Fruit fly (Drosophila melanogaster) whole organism, prepupa: Measurements from ENCODE around the gene Orco.

Source experiments
- CG10669 ChIP-seq: fragments of 200-800 bp; sonication (Bioruptor generic); optimal IDR thresholded peaks from 3 replicates; lab custom pipeline; 2018; ENCODE audit warnings: missing biosample characterization, mild to moderate bottlenecking, missing genetic modification characterization, moderate library complexity
- CG11294 ChIP-seq: fragments of 200-800 bp; sonication (Bioruptor generic); IDR thresholded peaks from 2 replicates; pipeline ENCODE4 v1.3.6; 2022; ENCODE audit warnings: missing biosample characterization, missing genetic modification characterization
- CG11762 ChIP-seq: fragments of 200-800 bp; sonication (Bioruptor generic); optimal IDR thresholded peaks from 3 replicates; lab custom pipeline; 2016; ENCODE audit warnings: missing biosample characterization, missing genetic modification characterization; ENCODE audit not compliant: insufficient read depth
- CG11902 ChIP-seq: fragments of 200-800 bp; sonication (Bioruptor generic); optimal IDR thresholded peaks from 3 replicates; lab custom pipeline; 2016; ENCODE audit warnings: missing biosample characterization, missing genetic modification characterization
- CG1621 ChIP-seq: fragments of 200-800 bp; sonication (Bioruptor generic); optimal IDR thresholded peaks from 3 replicates; lab custom pipeline; 2018; ENCODE audit warnings: missing biosample characterization, mild to moderate bottlenecking, missing genetic modification characterization
- CG16779 ChIP-seq: fragments of 200-800 bp; sonication (Bioruptor generic); optimal IDR thresholded peaks from 3 replicates; lab custom pipeline; 2017; ENCODE audit warnings: missing biosample characterization, mild to moderate bottlenecking, missing genetic modification characterization
- CG3032 ChIP-seq: fragments of 200-800 bp; optimal IDR thresholded peaks from 2 replicates; lab custom pipeline; 2019; ENCODE audit warnings: missing biosample characterization, mild to moderate bottlenecking, missing genetic modification characterization, moderate library complexity
- CG31627 ChIP-seq: fragments of 200-800 bp; sonication (Bioruptor generic); optimal IDR thresholded peaks from 3 replicates; lab custom pipeline; 2016; ENCODE audit warnings: missing biosample characterization, missing genetic modification characterization
- CG34406 ChIP-seq: fragments of 200-800 bp; sonication (Bioruptor generic); optimal IDR thresholded peaks from 3 replicates; lab custom pipeline; 2016; ENCODE audit warnings: missing biosample characterization, missing genetic modification characterization
- CG3919 ChIP-seq: fragments of 200-800 bp; sonication (Bioruptor generic); optimal IDR thresholded peaks from 3 replicates; lab custom pipeline; 2016; ENCODE audit warnings: missing biosample characterization, missing genetic modification characterization
- CG6163 ChIP-seq: fragments of 200-800 bp; sonication (Bioruptor generic); IDR thresholded peaks from 3 replicates; pipeline ENCODE4 v1.3.6; 2022; ENCODE audit warnings: missing biosample characterization, missing genetic modification characterization
- CG6276 ChIP-seq: fragments of 200-800 bp; sonication (Bioruptor generic); optimal IDR thresholded peaks from 2 replicates; lab custom pipeline; 2017; ENCODE audit warnings: missing biosample characterization, mild to moderate bottlenecking, missing genetic modification characterization
- CG6808 ChIP-seq: fragments of 200-800 bp; sonication (Bioruptor generic); optimal IDR thresholded peaks from 3 replicates; lab custom pipeline; 2017; ENCODE audit warnings: missing biosample characterization, missing genetic modification characterization, mild to moderate bottlenecking, moderate library complexity, missing genetic modification reagents
- CG6854 ChIP-seq: fragments of 200-800 bp; sonication (Bioruptor generic); optimal IDR thresholded peaks from 2 replicates; lab custom pipeline; 2017; ENCODE audit warnings: missing biosample characterization, mild to moderate bottlenecking, missing genetic modification characterization
- CG8119 ChIP-seq: fragments of 200-800 bp; sonication (Bioruptor generic); IDR thresholded peaks from 3 replicates; pipeline ENCODE4 v1.3.6; 2022; ENCODE audit warnings: missing biosample characterization, missing genetic modification characterization
- CG8319 ChIP-seq: fragments of 200-800 bp; sonication (Bioruptor generic); optimal IDR thresholded peaks from 3 replicates; lab custom pipeline; 2016; ENCODE audit warnings: missing biosample characterization, missing genetic modification characterization
- CG8632 ChIP-seq: fragments of 200-800 bp; sonication (Bioruptor generic); optimal IDR thresholded peaks from 3 replicates; lab custom pipeline; 2016; ENCODE audit warnings: missing biosample characterization, missing genetic modification characterization
- CG9139 ChIP-seq: fragments of 200-800 bp; sonication (Bioruptor generic); optimal IDR thresholded peaks from 3 replicates; lab custom pipeline; 2017; ENCODE audit warnings: missing biosample characterization, mild to moderate bottlenecking, missing genetic modification characterization
- Eip78C ChIP-seq: fragments of 200-800 bp; sonication (Bioruptor generic); peaks from one replicate; lab custom pipeline; 2016; ENCODE audit warnings: missing biosample characterization, missing genetic modification characterization
- Eip93F ChIP-seq: fragments of 200-800 bp; sonication (Bioruptor generic); optimal IDR thresholded peaks from 2 replicates; lab custom pipeline; 2016; ENCODE audit warnings: missing biosample characterization, mild to moderate bottlenecking, missing genetic modification characterization
- Gug ChIP-seq: fragments of 200-800 bp; sonication (Bioruptor generic); IDR thresholded peaks from 2 replicates; pipeline ENCODE4 v1.3.6; 2022; ENCODE audit warnings: missing biosample characterization, missing genetic modification characterization
- Hr38 ChIP-seq: sonication (Bioruptor generic); optimal IDR thresholded peaks from 2 replicates; lab custom pipeline; 2016; ENCODE audit warnings: missing biosample characterization, missing genetic modification characterization
- Hr4 ChIP-seq: fragments of 200-800 bp; sonication (Bioruptor generic); optimal IDR thresholded peaks from 3 replicates; lab custom pipeline; 2016; ENCODE audit warnings: missing biosample characterization, missing genetic modification characterization
- Met ChIP-seq: fragments of 200-800 bp; sonication (Bioruptor generic); optimal IDR thresholded peaks from 3 replicates; lab custom pipeline; 2016; ENCODE audit warnings: missing biosample characterization, missing genetic modification characterization
- OdsH ChIP-seq: fragments of 200-800 bp; sonication (Bioruptor generic); optimal IDR thresholded peaks from 3 replicates; lab custom pipeline; 2016; ENCODE audit warnings: missing biosample characterization, missing genetic modification characterization
- Sox102F ChIP-seq: fragments of 200-800 bp; sonication (Bioruptor generic); optimal IDR thresholded peaks from 2 replicates; lab custom pipeline; 2016; ENCODE audit warnings: missing biosample characterization, mild to moderate bottlenecking, missing genetic modification characterization
- Sox15 ChIP-seq: fragments of 200-800 bp; sonication (Bioruptor generic); optimal IDR thresholded peaks from 3 replicates; lab custom pipeline; 2016; ENCODE audit warnings: missing biosample characterization, missing genetic modification characterization
- acj6 ChIP-seq: fragments of 200-800 bp; sonication (Bioruptor generic); optimal IDR thresholded peaks from 3 replicates; lab custom pipeline; 2016; ENCODE audit warnings: missing biosample characterization, missing genetic modification characterization
- cyc ChIP-seq: fragments of 200-800 bp; sonication (Bioruptor generic); optimal IDR thresholded peaks from 3 replicates; lab custom pipeline; 2016; ENCODE audit warnings: missing biosample characterization, missing genetic modification characterization
- dac ChIP-seq: fragments of 200-800 bp; sonication (Bioruptor generic); optimal IDR thresholded peaks from 2 replicates; lab custom pipeline; 2017; ENCODE audit warnings: missing biosample characterization, mild to moderate bottlenecking, missing genetic modification characterization
- dsx ChIP-seq: fragments of 200-800 bp; optimal IDR thresholded peaks from 3 replicates; lab custom pipeline; 2019; ENCODE audit warnings: missing biosample characterization, mild to moderate bottlenecking, missing genetic modification characterization, moderate library complexity; ENCODE audit not compliant: poor library complexity, severe bottlenecking
- eg ChIP-seq: fragments of 200-800 bp; sonication (Bioruptor generic); IDR thresholded peaks from 3 replicates; pipeline ENCODE4 v1.3.6; 2022; ENCODE audit warnings: missing biosample characterization, missing genetic modification characterization
- esn ChIP-seq: fragments of 200-800 bp; sonication (Bioruptor generic); optimal IDR thresholded peaks from 2 replicates; lab custom pipeline; 2016; ENCODE audit warnings: missing biosample characterization, mild to moderate bottlenecking, missing genetic modification characterization, moderate library complexity
- fd59A ChIP-seq: fragments of 200-800 bp; sonication (Bioruptor generic); optimal IDR thresholded peaks from 2 replicates; lab custom pipeline; 2017; ENCODE audit warnings: missing biosample characterization, mild to moderate bottlenecking, missing genetic modification characterization, missing genetic modification reagents
- fd85E ChIP-seq: fragments of 200-800 bp; sonication (Bioruptor generic); optimal IDR thresholded peaks from 3 replicates; lab custom pipeline; 2016; ENCODE audit warnings: missing biosample characterization, missing genetic modification characterization
- fkh ChIP-seq: fragments of 200-800 bp; sonication (Bioruptor generic); optimal IDR thresholded peaks from 3 replicates; lab custom pipeline; 2017; ENCODE audit warnings: missing biosample characterization, mild to moderate bottlenecking, missing genetic modification characterization, moderate library complexity
- lz ChIP-seq: fragments of 200-800 bp; sonication (Bioruptor generic); optimal IDR thresholded peaks from 3 replicates; lab custom pipeline; 2016; ENCODE audit warnings: missing biosample characterization, missing genetic modification characterization
- spab ChIP-seq: fragments of 200-800 bp; sonication (Bioruptor generic); optimal IDR thresholded peaks from 2 replicates; lab custom pipeline; 2017; ENCODE audit warnings: missing biosample characterization, mild to moderate bottlenecking, missing genetic modification characterization, missing genetic modification reagents
- ss ChIP-seq, 2 experiments: fragments of 200-800 bp; sonication (Bioruptor generic); optimal IDR thresholded peaks; 2 replicates in 1 of 2; 3 replicates in 1 of 2; lab custom pipeline; 2017 to 2018; ENCODE audit warnings: mild to moderate bottlenecking in 2 of 2, missing biosample characterization in 2 of 2, missing genetic modification characterization in 2 of 2, moderate library complexity in 1 of 2
- svp ChIP-seq: fragments of 200-800 bp; sonication (Bioruptor generic); peaks from one replicate; lab custom pipeline; 2016; ENCODE audit warnings: missing biosample characterization, missing genetic modification characterization
- topi ChIP-seq: fragments of 200-800 bp; sonication (Bioruptor generic); optimal IDR thresholded peaks from 3 replicates; lab custom pipeline; 2016; ENCODE audit warnings: missing biosample characterization, missing genetic modification characterization
- vri ChIP-seq: fragments of 200-800 bp; sonication (Bioruptor generic); optimal IDR thresholded peaks from 3 replicates; lab custom pipeline; 2016; ENCODE audit warnings: missing biosample characterization, mild to moderate bottlenecking, missing genetic modification characterization

Orco gene

DNA sequence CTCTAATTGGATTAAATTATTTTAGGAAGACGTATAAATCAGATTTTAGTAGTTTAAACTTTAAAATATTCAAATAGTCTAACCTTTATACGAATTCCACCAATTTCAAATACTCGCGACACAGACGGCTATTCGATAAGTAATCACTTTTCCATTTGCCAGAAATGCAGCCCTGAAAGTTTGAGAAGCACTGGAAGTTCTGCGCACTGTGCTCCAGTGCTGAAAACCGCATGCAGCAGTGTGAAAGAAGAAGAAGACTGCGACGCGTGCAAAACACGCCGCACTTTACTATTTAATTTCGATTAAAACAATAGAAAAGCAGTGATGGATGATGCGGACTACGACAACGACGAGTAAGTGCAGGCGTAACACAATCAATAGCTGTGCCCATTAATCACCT is 40.6 kb downstream of the Orco start, which contains the start of gene Polr2F (continued):
- peak; percentile 59 for TF ChIP-seq CG3032 (tag; lab: Kevin White, UChicago)
- TF ChIP-seq OdsH (GFP tag; lab: Kevin White, UChicago) = no peak
- TF ChIP-seq CG11902 (GFP tag; lab: Kevin White, UChicago) = peak; percentile 58
- TF ChIP-seq CG11294 = peak; percentile 44; the same call in 1 of the 2 replicates
- TF ChIP-seq CG8632 (GFP tag; lab: Kevin White, UChicago) = no peak
- TF ChIP-seq CG1621 (tag; lab: Kevin White, UChicago) = peak; percentile 32
- peak; percentile 72; the same call in 2 of the 3 replicates for TF ChIP-seq CG6163 (GFP tag; lab: Robert Waterston, UW)
- peak; percentile 10 for TF ChIP-seq Hr38 (GFP tag; lab: Kevin White, UChicago)
- no peak for TF ChIP-seq CG11762 (GFP tag; lab: Kevin White, UChicago)
- no peak for TF ChIP-seq CG6276 (GFP tag; lab: Kevin White, UChicago)
- TF ChIP-seq Met (GFP tag; lab: Kevin White, UChicago) = no peak
- TF ChIP-seq CG6854 (GFP tag; lab: Kevin White, UChicago) = peak; percentile 17
- no peak for TF ChIP-seq CG16779 (tag; lab: Kevin White, UChicago)
- no peak for TF ChIP-seq Sox102F
- TF ChIP-seq ss (GFP tag; optimal IDR thresholded peaks at IDR 0.05; lab: Kevin White, UChicago) = no peak
- TF ChIP-seq CG8319 (GFP tag; lab: Kevin White, UChicago) = peak; percentile 27
- no peak for TF ChIP-seq CG9139
- TF ChIP-seq fkh (GFP tag; lab: Kevin White, UChicago) = no peak
- TF ChIP-seq CG3919 (GFP tag; lab: Kevin White, UChicago) = no peak
- TF ChIP-seq Sox15 (GFP tag; lab: Kevin White, UChicago) = peak; percentile 55
- TF ChIP-seq fd85E (GFP tag; lab: Kevin White, UChicago) = no peak
- peak; percentile 68 for TF ChIP-seq topi (GFP tag; lab: Kevin White, UChicago)
- no peak for TF ChIP-seq Eip93F (GFP tag; lab: Kevin White, UChicago)
- TF ChIP-seq fd59A (GFP tag; lab: Kevin White, UChicago) = no peak
- peak; percentile 79 for TF ChIP-seq Eip78C (GFP tag; lab: Kevin White, UChicago)
- TF ChIP-seq spab (GFP tag; lab: Kevin White, UChicago) = no peak
- no peak for TF ChIP-seq svp (GFP tag; lab: Kevin White, UChicago)
- no peak for TF ChIP-seq CG6808
- peak; percentile 45; the same call in 1 of the 3 replicates for TF ChIP-seq eg (GFP tag; lab: Robert Waterston, UW)
- peak; percentile 86 for TF ChIP-seq CG31627 (GFP tag; lab: Kevin White, UChicago)
- TF ChIP-seq acj6 (GFP tag; lab: Kevin White, UChicago) = peak; percentile 65
- TF ChIP-seq Gug (GFP tag; lab: Robert Waterston, UW) = peak; percentile 34; the same call in 1 of the 2 replicates

DNA sequence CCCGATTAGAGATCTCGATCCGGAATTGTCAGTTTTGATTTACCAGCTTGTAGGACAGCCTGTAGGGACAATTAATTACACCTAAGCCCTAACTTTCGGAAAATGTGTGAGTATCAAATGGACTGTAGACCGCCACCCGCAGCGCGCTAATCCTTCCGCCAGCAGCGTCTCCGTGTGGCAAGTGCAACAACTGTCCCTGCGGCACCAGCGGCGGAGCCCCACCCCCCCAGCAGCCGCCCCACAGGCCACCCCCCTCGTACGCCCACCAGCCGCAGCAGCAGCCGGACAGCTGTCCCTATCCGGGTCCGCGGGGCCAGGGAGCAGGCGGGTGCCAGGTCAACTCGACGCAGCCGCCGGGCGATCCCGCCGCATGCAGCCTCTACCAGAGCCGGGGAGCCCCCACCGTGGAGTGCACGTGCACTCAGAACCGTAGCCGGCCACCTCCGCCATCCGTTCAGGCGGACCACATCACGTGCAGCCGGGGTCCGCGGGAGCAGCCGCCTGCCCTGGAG is 42.7 kb downstream of the Orco start, which contains the start of the genes CG31542 and CG34277:
CG31542 (plus strand) TSS at position 51 of the 512 bp plus-strand sequence.
CG34277 (plus strand) TSS at position 51 of the 512 bp plus-strand sequence.
- TF ChIP-seq CG34406 = no peak
- TF ChIP-seq CG6808 = no peak
- TF ChIP-seq lz (GFP tag; lab: Kevin White, UChicago) = no peak
- no peak for TF ChIP-seq dac (GFP tag; lab: Kevin White, UChicago)
- TF ChIP-seq CG10669 = no peak
- no peak for TF ChIP-seq ss (GFP tag; optimal IDR thresholded peaks at IDR 0.05; lab: Kevin White, UChicago)
- TF ChIP-seq Hr4 (GFP tag; lab: Kevin White, UChicago) = no peak
- no peak for TF ChIP-seq dsx
- no peak for TF ChIP-seq CG3919 (GFP tag; lab: Kevin White, UChicago)
- TF ChIP-seq CG9139 = no peak
- TF ChIP-seq CG31627 (GFP tag; lab: Kevin White, UChicago) = no peak
- no peak for TF ChIP-seq spab (GFP tag; lab: Kevin White, UChicago)
- no peak for TF ChIP-seq vri (GFP tag; lab: Kevin White, UChicago)
- no peak for TF ChIP-seq CG11902 (GFP tag; lab: Kevin White, UChicago)
- no peak for TF ChIP-seq Eip78C (GFP tag; lab: Kevin White, UChicago)
- no peak for TF ChIP-seq acj6 (GFP tag; lab: Kevin White, UChicago)
- TF ChIP-seq esn (GFP tag; lab: Kevin White, UChicago) = no peak
- no peak for TF ChIP-seq cyc (GFP tag; lab: Kevin White, UChicago)
- no peak for TF ChIP-seq CG8119 (GFP tag; lab: Robert Waterston, UW)
